Worm (Caenorhabditis elegans) whole organism, mixed stage, embryonic: ENCODE measurements around the gene F49C12.2.

ENCODE experiments used
- elt-3 ChIP-seq: fragments of 150-350 bp; optimal IDR thresholded peaks from 2 replicates; lab custom pipeline; 2014; ENCODE audit warnings: missing biosample characterization, missing genetic modification characterization
- lin-13 ChIP-seq: fragments of 150-350 bp; optimal IDR thresholded peaks from 2 replicates; lab custom pipeline; 2014; ENCODE audit warnings: missing biosample characterization, missing genetic modification characterization
- nhr-237 ChIP-seq: fragments of 150-350 bp; optimal IDR thresholded peaks from 2 replicates; lab custom pipeline; 2014; ENCODE audit warnings: missing biosample characterization, missing genetic modification characterization
- nhr-76 ChIP-seq: sonication (generic microtip); optimal IDR thresholded peaks from 2 replicates; lab custom pipeline; 2017; ENCODE audit warnings: missing biosample characterization, missing genetic modification characterization
- pha-4 ChIP-seq: fragments of 150-350 bp; optimal IDR thresholded peaks from 2 replicates; lab custom pipeline; 2018; ENCODE audit warnings: missing biosample characterization, missing genetic modification reagents, missing genetic modification characterization
- snpc-4 ChIP-seq: fragments of 150-350 bp; optimal IDR thresholded peaks from 2 replicates; lab custom pipeline; 2014; ENCODE audit warnings: missing biosample characterization, missing genetic modification characterization
- sptf-1 ChIP-seq: sonication (generic microtip); optimal IDR thresholded peaks from 2 replicates; lab custom pipeline; 2017; ENCODE audit warnings: mild to moderate bottlenecking, missing genetic modification characterization, moderate library complexity, missing compliant biosample characterization

- TF ChIP-seq snpc-4 (tag; lab: Kevin White, UChicago), result no peak
- TF ChIP-seq elt-3, result no peak
- TF ChIP-seq sptf-1, result no peak
- no peak for TF ChIP-seq nhr-76
- no peak for TF ChIP-seq lin-13 (tag; lab: Kevin White, UChicago)
- no peak for TF ChIP-seq nhr-237 (tag; lab: Kevin White, UChicago)
- no peak for TF ChIP-seq pha-4 (tag; lab: Kevin White, UChicago)
Measured at ce11 chrIV:9256017-9256416, 43.0 kb downstream of the F49C12.2 start, which contains the start of gene Y11D7A.9.
